Fruit fly (Drosophila melanogaster): ENCODE measurements around the gene Gcn2.

Gcn2 gene

DNA sequence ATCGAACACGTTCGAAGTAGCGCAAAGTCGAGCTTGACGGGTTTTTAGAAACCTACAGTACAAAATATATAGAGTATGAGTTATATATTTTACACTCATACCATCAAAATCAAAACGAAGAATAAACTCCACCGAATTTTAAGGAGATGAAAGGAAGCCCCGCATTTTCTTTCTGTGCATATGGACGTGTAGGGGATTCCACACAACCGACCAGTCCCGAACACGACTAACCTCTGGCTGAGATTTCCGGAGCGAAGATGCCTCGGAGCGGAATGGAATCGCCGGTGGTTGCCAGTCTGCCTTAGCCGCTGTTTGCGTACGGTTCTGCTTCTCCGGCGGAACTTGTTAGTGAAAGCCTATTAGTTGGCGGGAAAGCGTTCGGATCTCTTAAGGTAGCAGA, 11.4 kb upstream of the Gcn2 start (continued):
- TF ChIP-seq Abd-B (GFP tag; optimal IDR thresholded peaks at IDR 0.05) (peak; percentile 97), CG9437 (GFP tag; optimal IDR thresholded peaks at IDR 0.05) (peak; percentile 86), onecut (GFP tag; IDR thresholded peaks at IDR 0.05) (peak; percentile 89), Lpt (GFP tag; optimal IDR thresholded peaks at IDR 0.05) (no peak), Side (GFP tag; optimal IDR thresholded peaks at IDR 0.05) (peak; percentile 97), CG2202 (tag; optimal IDR thresholded peaks at IDR 0.05) (peak; percentile 88), ttk (GFP tag; IDR thresholded peaks at IDR 0.05) (peak; percentile 97), fd102C (GFP tag; optimal IDR thresholded peaks at IDR 0.05) (peak; percentile 52), Rx (GFP tag; IDR thresholded peaks at IDR 0.05) (peak; percentile 96), Atf6 (GFP tag; IDR thresholded peaks at IDR 0.05) (peak; percentile 98), CG3065 (GFP tag; optimal IDR thresholded peaks at IDR 0.05) (peak; percentile 92), CG30403 (GFP tag; optimal IDR thresholded peaks at IDR 0.05) (peak; percentile 99), rib (GFP tag; IDR thresholded peaks at IDR 0.05) (peak; percentile 98), ap (GFP tag; IDR thresholded peaks at IDR 0.05) (peak; percentile 93), ash1 (GFP tag; optimal IDR thresholded peaks at IDR 0.05) (peak; percentile 79), CG11696 (GFP tag; IDR thresholded peaks at IDR 0.05) (peak; percentile 93), CG9817 (tag; optimal IDR thresholded peaks at IDR 0.05) (peak; percentile 98), CG43689 (GFP tag; IDR thresholded peaks at IDR 0.05) (peak; percentile 92), Ada2b (GFP tag; IDR thresholded peaks at IDR 0.05) (peak; percentile 97), CG1024 (GFP tag; IDR thresholded peaks at IDR 0.05) (peak; percentile 87), her (GFP tag; optimal IDR thresholded peaks at IDR 0.05) (peak; percentile 95), CG2889 (GFP tag; IDR thresholded peaks at IDR 0.05) (peak; percentile 96), Hr39 (optimal IDR thresholded peaks at IDR 0.05) (no peak), CG16813 (GFP tag; IDR thresholded peaks at IDR 0.05; ENCODE audit: partially characterized antibody) (no peak), CG5180 (GFP tag; optimal IDR thresholded peaks at IDR 0.05) (peak; percentile 100), NfI (GFP tag; optimal IDR thresholded peaks at IDR 0.05) (peak; percentile 97), az2 (GFP tag; optimal IDR thresholded peaks at IDR 0.05) (peak; percentile 97), CG34422 (GFP tag; IDR thresholded peaks at IDR 0.05) (peak; percentile 99), gce (GFP tag; IDR thresholded peaks at IDR 0.05) (peak; percentile 93), Scr (GFP tag; IDR thresholded peaks at IDR 0.05; ENCODE audit: partially characterized antibody) (no peak), sima (GFP tag; optimal IDR thresholded peaks at IDR 0.05) (peak; percentile 89), nerfin-1 (tag; optimal IDR thresholded peaks at IDR 0.05) (peak; percentile 87), CG1832 (GFP tag; optimal IDR thresholded peaks at IDR 0.05) (peak; percentile 42), E2f1 (GFP tag; IDR thresholded peaks at IDR 0.05) (peak; percentile 98), CG9215 (GFP tag; IDR thresholded peaks at IDR 0.05) (peak; percentile 96), cwo (GFP tag; optimal IDR thresholded peaks at IDR 0.05) (peak; percentile 95), so (GFP tag; IDR thresholded peaks at IDR 0.05) (peak; percentile 97), dimm (GFP tag; IDR thresholded peaks at IDR 0.05) (peak; percentile 93), salm (tag; optimal IDR thresholded peaks at IDR 0.05) (peak; percentile 94), CG12659 (GFP tag; optimal IDR thresholded peaks at IDR 0.05) (peak; percentile 98), Rfx (GFP tag; IDR thresholded peaks at IDR 0.05) (peak; percentile 99), slou (GFP tag; optimal IDR thresholded peaks at IDR 0.05) (peak; percentile 95), Ravus (GFP tag; IDR thresholded peaks at IDR 0.05) (peak; percentile 90), CG6689 (GFP tag; IDR thresholded peaks at IDR 0.05) (peak; percentile 96), Opbp (GFP tag; IDR thresholded peaks at IDR 0.05; ENCODE audit: partially characterized antibody) (no peak), HLH54F (GFP tag; optimal IDR thresholded peaks at IDR 0.05) (peak; percentile 99), CG6854 (GFP tag; optimal IDR thresholded peaks at IDR 0.05) (peak; percentile 92), mirr (GFP tag; optimal IDR thresholded peaks at IDR 0.05) (peak; percentile 75), CG31365 (tag; optimal IDR thresholded peaks at IDR 0.05) (peak; percentile 77), CG10462 (GFP tag; optimal IDR thresholded peaks at IDR 0.05) (peak; percentile 92), otp (GFP tag; IDR thresholded peaks at IDR 0.05) (peak; percentile 97), CG14667 (GFP tag; IDR thresholded peaks at IDR 0.05) (peak; percentile 97)

All from whole organism, embryonic.